Worm (Caenorhabditis elegans): ENCODE results near the gene dohh-1.

dohh-1 gene

DNA sequence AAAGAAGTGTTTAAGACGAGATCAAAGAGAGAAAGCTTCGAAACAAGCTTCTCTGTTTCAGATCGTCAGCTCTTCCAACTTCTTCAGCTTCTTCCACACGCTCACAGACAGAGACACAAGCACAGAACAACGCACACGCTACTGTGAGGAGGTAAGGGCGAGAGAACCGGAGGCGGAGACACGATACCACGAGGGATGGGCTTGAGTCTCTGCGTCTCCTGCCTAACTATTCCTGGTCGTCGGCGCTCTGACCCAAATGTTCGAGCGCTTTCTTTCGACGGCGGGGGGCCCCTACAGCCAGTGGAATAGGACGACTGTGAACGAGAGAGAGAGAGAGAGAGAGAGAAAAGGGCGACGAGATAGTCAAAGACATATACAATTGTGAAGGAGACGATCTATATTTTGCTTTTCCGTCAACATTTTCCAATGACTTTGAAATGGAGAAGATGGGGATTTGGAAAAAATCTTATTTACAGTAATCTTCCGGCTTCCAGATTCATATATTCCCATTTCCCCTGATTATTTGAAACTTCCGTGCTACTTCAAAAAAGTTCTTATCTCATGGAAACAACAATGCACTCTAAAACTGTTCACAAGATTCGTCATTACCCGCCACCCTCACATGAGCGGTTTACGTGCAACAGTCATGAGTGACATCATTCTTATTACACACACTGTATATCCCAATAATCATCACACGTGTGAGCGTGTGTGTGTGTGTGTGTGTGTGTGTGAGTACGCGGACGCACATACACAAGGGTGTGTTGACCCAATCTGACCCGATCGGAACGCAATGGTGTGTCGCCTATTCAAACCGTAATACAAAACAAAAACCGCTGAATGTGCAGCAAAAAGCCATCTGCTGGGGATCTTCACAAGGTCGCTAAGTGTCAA lies 30.7 kb upstream of the dohh-1 start:
- peak; percentile 88 for TF ChIP-seq ceh-18 (tag; optimal IDR thresholded peaks at IDR 0.05)
- peak; percentile 81 for TF ChIP-seq ceh-31 (tag; optimal IDR thresholded peaks at IDR 0.05)
- peak; percentile 18 for TF ChIP-seq madf-2 (tag; optimal IDR thresholded peaks at IDR 0.05)
- TF ChIP-seq ceh-14 (tag; optimal IDR thresholded peaks at IDR 0.05), result peak; percentile 61
- TF ChIP-seq tbx-2 (tag; optimal IDR thresholded peaks at IDR 0.05), result peak; percentile 62
- peak; percentile 25 for TF ChIP-seq syd-9 (tag; optimal IDR thresholded peaks at IDR 0.05)
- peak; percentile 42 for TF ChIP-seq pax-1 (tag; optimal IDR thresholded peaks at IDR 0.05)
- TF ChIP-seq che-1 (tag; optimal IDR thresholded peaks at IDR 0.05), result no peak
- TF ChIP-seq K09A11.1 (tag; optimal IDR thresholded peaks at IDR 0.05; ENCODE audit: insufficient read depth), result peak; percentile 15
- peak; percentile 42 for TF ChIP-seq pha-2 (tag; optimal IDR thresholded peaks at IDR 0.05)
- TF ChIP-seq ceh-30 (tag; optimal IDR thresholded peaks at IDR 0.05), result no peak
- TF ChIP-seq sdc-2 (tag; optimal IDR thresholded peaks at IDR 0.05), result peak; percentile 30
- peak; percentile 30 for TF ChIP-seq T23F11.4 (GFP tag; optimal IDR thresholded peaks at IDR 0.05)
- TF ChIP-seq dve-1 (tag; optimal IDR thresholded peaks at IDR 0.05), result peak; percentile 37
- TF ChIP-seq ets-4 (tag; optimal IDR thresholded peaks at IDR 0.05), result peak; percentile 76
- peak; percentile 38; the same call in 1 of the 2 replicates for TF ChIP-seq unc-3 (GFP tag; conservative IDR thresholded peaks at IDR 0.05)
- TF ChIP-seq unc-3 (tag; optimal IDR thresholded peaks at IDR 0.05), result no peak
- TF ChIP-seq nfya-1 (tag; optimal IDR thresholded peaks at IDR 0.05), result peak; percentile 94
- no peak for TF ChIP-seq elt-2 (tag; optimal IDR thresholded peaks at IDR 0.05)
- peak; percentile 53 for TF ChIP-seq mec-3 (tag; optimal IDR thresholded peaks at IDR 0.05; ENCODE audit: borderline replicate concordance)
- TF ChIP-seq C08G9.2 (tag; optimal IDR thresholded peaks at IDR 0.05), result peak; percentile 6
- TF ChIP-seq unc-42 (tag; optimal IDR thresholded peaks at IDR 0.05), result peak; percentile 70
- TF ChIP-seq pqm-1 (tag; optimal IDR thresholded peaks at IDR 0.05), result peak; percentile 32
- peak; percentile 92 for TF ChIP-seq ceh-34 (tag; optimal IDR thresholded peaks at IDR 0.05)
- peak; percentile 5 for TF ChIP-seq ztf-16 (tag; optimal IDR thresholded peaks at IDR 0.05)
- peak; percentile 73 for TF ChIP-seq pros-1 (tag; optimal IDR thresholded peaks at IDR 0.05)
- TF ChIP-seq pha-4 (tag; optimal IDR thresholded peaks at IDR 0.05), result peak; percentile 11
- TF ChIP-seq unc-55 (GFP tag; optimal IDR thresholded peaks at IDR 0.05), result peak; percentile 28
- TF ChIP-seq gmeb-2 (tag; optimal IDR thresholded peaks at IDR 0.05), result peak; percentile 2
- peak; percentile 96 for TF ChIP-seq hlh-30 (tag; optimal IDR thresholded peaks at IDR 0.05; ENCODE audit: insufficient read depth)
- peak; percentile 90 for TF ChIP-seq ref-2 (tag; optimal IDR thresholded peaks at IDR 0.05)
- TF ChIP-seq nhr-232 (tag; optimal IDR thresholded peaks at IDR 0.05), result no peak
- no peak for TF ChIP-seq ceh-2 (tag; optimal IDR thresholded peaks at IDR 0.05)
- TF ChIP-seq rnt-1 (tag; optimal IDR thresholded peaks at IDR 0.05), result peak; percentile 67
- peak; percentile 31 for TF ChIP-seq F13H6.1 (tag; optimal IDR thresholded peaks at IDR 0.05)
- TF ChIP-seq fkh-6 (tag; optimal IDR thresholded peaks at IDR 0.05), result no peak
- peak; percentile 88 for TF ChIP-seq ama-1 (optimal IDR thresholded peaks at IDR 0.05)
- no peak for TF ChIP-seq ttx-3 (tag; optimal IDR thresholded peaks at IDR 0.05)
- TF ChIP-seq fkh-10 (GFP tag; optimal IDR thresholded peaks at IDR 0.05), result no peak

DNA sequence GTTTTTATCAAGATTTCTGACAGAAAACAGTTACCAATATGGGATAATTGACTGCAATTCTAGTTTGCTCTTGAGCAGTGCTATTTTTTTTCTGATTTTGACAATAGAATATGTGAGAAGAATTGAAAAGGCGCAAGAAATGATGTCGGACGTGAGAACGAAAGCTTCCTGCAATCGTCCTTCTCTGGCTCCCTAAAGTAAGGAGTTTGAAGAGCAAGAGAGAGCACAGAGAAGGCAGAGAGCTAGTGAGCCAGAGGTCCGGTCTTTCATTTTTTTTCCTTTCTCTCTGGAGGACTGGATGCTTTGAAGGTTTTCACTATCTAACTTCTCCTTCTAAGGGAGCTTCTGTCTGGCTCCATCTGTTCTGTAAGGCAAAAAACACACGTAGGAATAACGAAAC lies 29.6 kb upstream of the dohh-1 start:
- TF ChIP-seq lin-11 (tag; optimal IDR thresholded peaks at IDR 0.05), result no peak
- TF ChIP-seq eyg-1 (tag; optimal IDR thresholded peaks at IDR 0.05), result no peak
- no peak for TF ChIP-seq ztf-16 (tag; optimal IDR thresholded peaks at IDR 0.05)
- TF ChIP-seq pha-2 (tag; optimal IDR thresholded peaks at IDR 0.05), result no peak
- TF ChIP-seq pax-1 (tag; optimal IDR thresholded peaks at IDR 0.05), result no peak
- no peak for TF ChIP-seq unc-3 (GFP tag; conservative IDR thresholded peaks at IDR 0.05)
- TF ChIP-seq unc-3 (tag; optimal IDR thresholded peaks at IDR 0.05), result no peak
- no peak for TF ChIP-seq ceh-24 (tag; optimal IDR thresholded peaks at IDR 0.05)
- no peak for TF ChIP-seq ahr-1 (tag; optimal IDR thresholded peaks at IDR 0.05)
- no peak for TF ChIP-seq pat-9 (tag; optimal IDR thresholded peaks at IDR 0.05)
- TF ChIP-seq ttx-3 (tag; optimal IDR thresholded peaks at IDR 0.05), result no peak

Measured in whole organism, late embryonic.